Worm (Caenorhabditis elegans) whole organism, L1 larva: ENCODE measurements around the gene C37C3.11.

Source experiments
- C34B4.2 ChIP-seq: sonication (generic microtip); optimal IDR thresholded peaks from 2 replicates; lab custom pipeline; 2017; ENCODE audit warnings: mild to moderate bottlenecking, missing genetic modification characterization, missing compliant biosample characterization
- F16B12.6 ChIP-seq: fragments of 150-350 bp; optimal IDR thresholded peaks from 2 replicates; lab custom pipeline; 2014; ENCODE audit warnings: missing biosample characterization, missing genetic modification characterization
- aha-1 ChIP-seq: fragments of 150-350 bp; optimal IDR thresholded peaks from 2 replicates; lab custom pipeline; 2014; ENCODE audit warnings: missing biosample characterization, missing genetic modification characterization
- aly-2 ChIP-seq: fragments of 150-350 bp; optimal IDR thresholded peaks from 2 replicates; lab custom pipeline; 2014; ENCODE audit warnings: missing biosample characterization, missing genetic modification characterization
- ama-1 ChIP-seq: fragments of 150-350 bp; optimal IDR thresholded peaks from 2 replicates; lab custom pipeline; 2014
- ceh-8 ChIP-seq: fragments of 200-800 bp; sonication (Bioruptor generic); optimal IDR thresholded peaks from 2 replicates; lab custom pipeline; 2018; ENCODE audit warnings: mild to moderate bottlenecking, missing genetic modification characterization, moderate library complexity, missing compliant biosample characterization
- ceh-88 ChIP-seq: fragments of 200-800 bp; sonication (Bioruptor generic); IDR thresholded peaks from 2 replicates; pipeline ENCODE4 v1.3.6; 2022; ENCODE audit warnings: missing genetic modification characterization, missing compliant biosample characterization
- dpl-1 ChIP-seq, 3 experiments: fragments of 150-350 bp in 2 of 3; sonication (generic microtip) in 1 of 3; optimal IDR thresholded peaks; 2 replicates each; lab custom pipeline; 2014 to 2017; ENCODE audit warnings: missing biosample characterization in 3 of 3, missing genetic modification characterization in 3 of 3, missing genetic modification reagents in 3 of 3
- dsc-1 ChIP-seq: sonication (generic microtip); optimal IDR thresholded peaks from 2 replicates; lab custom pipeline; 2016; ENCODE audit warnings: mild to moderate bottlenecking, missing genetic modification characterization, missing compliant biosample characterization
- efl-1 ChIP-seq, 4 experiments: fragments of 150-350 bp; optimal IDR thresholded peaks in 3 of 4; peaks in 1 of 4; 1 replicate in 1 of 4; 2 replicates in 3 of 4; lab custom pipeline; 2014; ENCODE audit warnings: missing biosample characterization in 2 of 4, missing genetic modification characterization in 2 of 4, missing genetic modification reagents in 2 of 4
- efl-3 ChIP-seq: fragments of 200-800 bp; sonication (Bioruptor generic); optimal IDR thresholded peaks from 2 replicates; lab custom pipeline; 2018; ENCODE audit warnings: mild to moderate bottlenecking, missing genetic modification characterization, missing compliant biosample characterization
- egl-13 ChIP-seq: sonication (generic microtip); optimal IDR thresholded peaks from 2 replicates; lab custom pipeline; 2016; ENCODE audit warnings: missing genotype, missing genetic modification reagents, missing genetic modification characterization, missing compliant biosample characterization
- elt-2 ChIP-seq: sonication (generic microtip); optimal IDR thresholded peaks from 2 replicates; lab custom pipeline; 2016; ENCODE audit warnings: missing genetic modification characterization, mild to moderate bottlenecking, inconsistent platforms, missing compliant biosample characterization, missing genetic modification reagents
- elt-3 ChIP-seq, 6 experiments: fragments of 150-350 bp in 1 of 6; sonication (generic microtip); optimal IDR thresholded peaks; 2 replicates each; lab custom pipeline; 2017 to 2018; ENCODE audit warnings: missing biosample characterization in 6 of 6, missing genetic modification characterization in 6 of 6, inconsistent platforms in 1 of 6
- ets-5 ChIP-seq: fragments of 200-800 bp; sonication (Bioruptor generic); IDR thresholded peaks from 2 replicates; pipeline ENCODE4 v1.3.6; 2022; ENCODE audit warnings: missing genetic modification characterization, missing compliant biosample characterization
- grh-1 ChIP-seq: fragments of 200-800 bp; sonication (Bioruptor generic); IDR thresholded peaks from 2 replicates; pipeline ENCODE4 v1.3.6; 2022; ENCODE audit warnings: missing genetic modification reagents, missing genetic modification characterization, missing compliant biosample characterization
- hlh-17 ChIP-seq: fragments of 200-800 bp; sonication (Bioruptor generic); optimal IDR thresholded peaks from 2 replicates; lab custom pipeline; 2018; ENCODE audit warnings: missing genetic modification characterization, mild to moderate bottlenecking, missing compliant biosample characterization, moderate library complexity, borderline replicate concordance
- hlh-4 ChIP-seq: sonication (generic microtip); optimal IDR thresholded peaks from 2 replicates; lab custom pipeline; 2016; ENCODE audit warnings: mild to moderate bottlenecking, missing genetic modification characterization, missing compliant biosample characterization
- isw-1 ChIP-seq: fragments of 200-800 bp; sonication (Bioruptor generic); IDR thresholded peaks from 2 replicates; pipeline ENCODE4 v1.3.6; 2022; ENCODE audit warnings: missing genetic modification characterization, missing compliant biosample characterization
- lin-39 ChIP-seq: fragments of 150-350 bp; optimal IDR thresholded peaks from 2 replicates; lab custom pipeline; 2014; ENCODE audit warnings: missing biosample characterization, missing genetic modification reagents, missing genetic modification characterization
- lsy-2 ChIP-seq, 2 experiments: fragments of 150-350 bp; optimal IDR thresholded peaks; 2 replicates each; lab custom pipeline; 2014; ENCODE audit warnings: missing biosample characterization in 2 of 2, missing genetic modification characterization in 2 of 2
- nhr-11 ChIP-seq: fragments of 150-350 bp; optimal IDR thresholded peaks from 2 replicates; lab custom pipeline; 2014; ENCODE audit warnings: missing biosample characterization, missing genetic modification characterization
- nhr-12 ChIP-seq: sonication (generic microtip); optimal IDR thresholded peaks from 2 replicates; lab custom pipeline; 2017; ENCODE audit warnings: missing biosample characterization, missing genetic modification characterization
- nhr-19 ChIP-seq: fragments of 200-800 bp; sonication (Bioruptor generic); conservative IDR thresholded peaks from 2 replicates; pipeline ENCODE4 v1.3.6; 2022; ENCODE audit warnings: missing genetic modification characterization, missing compliant biosample characterization
- nhr-237 ChIP-seq: fragments of 150-350 bp; optimal IDR thresholded peaks from 2 replicates; lab custom pipeline; 2014; ENCODE audit warnings: missing biosample characterization, missing genetic modification characterization
- pax-3 ChIP-seq: fragments of 200-800 bp; sonication (Bioruptor generic); optimal IDR thresholded peaks from 2 replicates; lab custom pipeline; 2018; ENCODE audit warnings: mild to moderate bottlenecking, missing genetic modification characterization, moderate library complexity, missing compliant biosample characterization
- rnt-1 ChIP-seq: sonication (generic microtip); optimal IDR thresholded peaks from 2 replicates; lab custom pipeline; 2016; ENCODE audit warnings: mild to moderate bottlenecking, missing genetic modification characterization, moderate library complexity, missing compliant biosample characterization
- snpc-4 ChIP-seq: fragments of 150-350 bp; optimal IDR thresholded peaks from 2 replicates; lab custom pipeline; 2014; ENCODE audit warnings: missing biosample characterization, missing genetic modification characterization
- sptf-1 ChIP-seq: fragments of 150-350 bp; optimal IDR thresholded peaks from 2 replicates; lab custom pipeline; 2014; ENCODE audit warnings: missing biosample characterization, missing genetic modification characterization
- tbx-2 ChIP-seq: sonication (generic microtip); optimal IDR thresholded peaks from 2 replicates; lab custom pipeline; 2016; ENCODE audit warnings: missing genetic modification characterization, missing compliant biosample characterization
- unc-30 ChIP-seq: sonication (generic microtip); optimal IDR thresholded peaks from 2 replicates; lab custom pipeline; 2017; ENCODE audit warnings: missing biosample characterization, missing genetic modification characterization
- unc-98 ChIP-seq: fragments of 200-800 bp; sonication (Bioruptor generic); IDR thresholded peaks from 2 replicates; pipeline ENCODE4 v1.3.6; 2022; ENCODE audit warnings: missing genetic modification characterization, missing compliant biosample characterization
- xbp-1 ChIP-seq: sonication (generic microtip); optimal IDR thresholded peaks from 2 replicates; lab custom pipeline; 2016; ENCODE audit warnings: missing genetic modification characterization, missing compliant biosample characterization

Gene C37C3.11

ce11 chrV:7836911-7837310 lies 27.7 kb downstream of the C37C3.11 start, which contains the start of gene txt-5 (continued):
- TF ChIP-seq aly-2 = no peak
- TF ChIP-seq dpl-1 (GFP tag; optimal IDR thresholded peaks at IDR 0.05; lab: Kevin White, UChicago) = no peak
- TF ChIP-seq hlh-17 = no peak
- peak in 1 of 2 experiments; percentile 22 for TF ChIP-seq lsy-2 (tag; optimal IDR thresholded peaks at IDR 0.05; lab: Kevin White, UChicago)
- TF ChIP-seq C34B4.2 (tag; lab: Kevin White, UChicago) = no peak
- TF ChIP-seq hlh-4 (tag; lab: Kevin White, UChicago) = no peak
- no peak for TF ChIP-seq egl-13 (tag; lab: Kevin White, UChicago)
- no peak for TF ChIP-seq elt-2
- TF ChIP-seq dsc-1 (tag; lab: Kevin White, UChicago) = no peak
- no peak for TF ChIP-seq nhr-11 (tag; lab: Kevin White, UChicago)
- TF ChIP-seq nhr-19 (GFP tag; lab: Robert Waterston, UW) = peak; percentile 37
- no peak for TF ChIP-seq pax-3
- TF ChIP-seq ama-1 (lab: Kevin White, UChicago) = no peak
- TF ChIP-seq sptf-1 (tag; lab: Kevin White, UChicago) = no peak
- TF ChIP-seq nhr-12 (tag; lab: Kevin White, UChicago) = no peak

- TF ChIP-seq F16B12.6 (tag; lab: Kevin White, UChicago) = no peak
- no peak for TF ChIP-seq efl-3 (GFP tag; lab: Kevin White, UChicago)
- TF ChIP-seq unc-98 (GFP tag; lab: Robert Waterston, UW) = no peak
- no peak for TF ChIP-seq efl-1 (optimal IDR thresholded peaks at IDR 0.05; lab: Kevin White, UChicago)
- peak in 1 of 2 experiments; percentile 65 for TF ChIP-seq efl-1 (GFP tag; optimal IDR thresholded peaks at IDR 0.05 in 1 of 2; lab: Kevin White, UChicago)
- TF ChIP-seq, all 84 proteins: peak for 1
These were observed 33.6 kb downstream of the C37C3.11 start for ce11 chrV:7830952-7831351.

- TF ChIP-seq ceh-8 (GFP tag; lab: Kevin White, UChicago) = no peak
- TF ChIP-seq nhr-237 (tag; lab: Kevin White, UChicago) = no peak
- no peak for TF ChIP-seq unc-30 (tag; lab: Kevin White, UChicago)
- no peak for TF ChIP-seq elt-3 (tag; optimal IDR thresholded peaks at IDR 0.05; lab: Kevin White, UChicago)
- no peak for TF ChIP-seq lin-39
These were observed 37.6 kb downstream of the C37C3.11 start, which contains the start of gene mig-6 for ce11 chrV:7826917-7827316. Gene mig-6, plus strand, starts transcription at chrV:7827217.

- peak; percentile 49 for TF ChIP-seq dsc-1 (tag; lab: Kevin White, UChicago)
- TF ChIP-seq rnt-1 = peak; percentile 54
- TF ChIP-seq tbx-2 (tag; lab: Kevin White, UChicago) = no peak
- no peak for TF ChIP-seq xbp-1 (tag; lab: Kevin White, UChicago)
- TF ChIP-seq lsy-2 (tag; optimal IDR thresholded peaks at IDR 0.05; lab: Kevin White, UChicago) = no peak
- TF ChIP-seq grh-1 (GFP tag; lab: Robert Waterston, UW) = no peak
These were observed 38.2 kb downstream of the C37C3.11 start for ce11 chrV:7826362-7826761.

- TF ChIP-seq ceh-88 (GFP tag; lab: Robert Waterston, UW) = no peak
- no peak for TF ChIP-seq ama-1 (lab: Kevin White, UChicago)
- no peak for TF ChIP-seq isw-1 (GFP tag; lab: Robert Waterston, UW)
- no peak for TF ChIP-seq ets-5 (GFP tag; lab: Robert Waterston, UW)
These were observed 38.7 kb downstream of the C37C3.11 start for ce11 chrV:7825836-7826235.

- TF ChIP-seq snpc-4 (tag; lab: Kevin White, UChicago) = no peak
- no peak for TF ChIP-seq aha-1
- peak; percentile 70 for TF ChIP-seq dsc-1 (tag; lab: Kevin White, UChicago)
- TF ChIP-seq tbx-2 (tag; lab: Kevin White, UChicago) = no peak
- no peak for TF ChIP-seq efl-1 (optimal IDR thresholded peaks at IDR 0.05; lab: Kevin White, UChicago)
- TF ChIP-seq efl-1 (GFP tag; optimal IDR thresholded peaks at IDR 0.05 in 1 of 2; lab: Kevin White, UChicago) = peak in 1 of 2 experiments; percentile 72
These were observed 40.4 kb downstream of the C37C3.11 start for ce11 chrV:7824138-7824537.
